Fruit fly (Drosophila melanogaster) whole organism, larva: Measurements from ENCODE around the gene CG3651.

Experiments
- noc ChIP-seq: fragments of 200-800 bp; sonication (Bioruptor generic); optimal IDR thresholded peaks from 3 replicates; lab custom pipeline; 2019; ENCODE audit warnings: missing biosample characterization, mild to moderate bottlenecking, missing genetic modification characterization, moderate library complexity

Gene CG3651

dm6 chr2L:22145269-22145917 is 24.3 kb downstream of the CG3651 start:
- TF ChIP-seq noc = no peak

- no peak for TF ChIP-seq noc
Measured at dm6 chr2L:22146247-22146646, 25.1 kb downstream of the CG3651 start.

dm6 chr2L:22148713-22149112 is 27.6 kb downstream of the CG3651 start:
- no peak for TF ChIP-seq noc

dm6 chr2L:22151323-22151722 is 30.2 kb downstream of the CG3651 start, which contains the start of gene dunk:
Gene dunk, plus strand, starts transcription at chr2L:22151623.
- TF ChIP-seq noc = no peak

dm6 chr2L:22153246-22153645 is 32.1 kb downstream of the CG3651 start:
- TF ChIP-seq noc = no peak

dm6 chr2L:22159800-22160199 is 38.7 kb downstream of the CG3651 start:
- no peak for TF ChIP-seq noc

- no peak for TF ChIP-seq noc
Measured at dm6 chr2L:22163302-22163701, 42.2 kb downstream of the CG3651 start.

- no peak for TF ChIP-seq noc
Measured at dm6 chr2L:22168559-22169027, 47.5 kb downstream of the CG3651 start.

dm6 chr2L:22169044-22169515 is 47.9 kb downstream of the CG3651 start, which contains the start of gene Clamp:
Gene Clamp, minus strand, starts transcription at chr2L:22169143.
- no peak for TF ChIP-seq noc

- TF ChIP-seq noc = no peak
Measured at dm6 chr2L:22175101-22175500, 54.0 kb downstream of the CG3651 start, which contains the start of gene CG3635. Gene CG3635, plus strand, starts transcription at chr2L:22175415.
